Worm (Caenorhabditis elegans) whole organism, young adult: ENCODE measurements around the gene F53F8.7.
A peak's percentile ranks its signal among the peaks of the same experiment; 100 is the strongest.

Experiments used
- B0261.1 ChIP-seq: sonication (generic microtip); optimal IDR thresholded peaks from 2 replicates; lab custom pipeline; 2016; ENCODE audit warnings: mild to moderate bottlenecking, missing genetic modification characterization, moderate library complexity, missing compliant biosample characterization
- D2030.7 ChIP-seq: fragments of 200-800 bp; sonication (Bioruptor generic); IDR thresholded peaks from 2 replicates; pipeline ENCODE4 v1.3.6; 2022; ENCODE audit warnings: missing genetic modification reagents, missing genetic modification characterization, missing compliant biosample characterization
- F22D6.2 ChIP-seq: sonication (generic microtip); optimal IDR thresholded peaks from 2 replicates; lab custom pipeline; 2016; ENCODE audit warnings: mild to moderate bottlenecking, missing genetic modification characterization, missing compliant biosample characterization
- F57A8.1 ChIP-seq: fragments of 200-800 bp; sonication (Bioruptor generic); optimal IDR thresholded peaks from 2 replicates; lab custom pipeline; 2018; ENCODE audit warnings: mild to moderate bottlenecking, missing genetic modification characterization, moderate library complexity, missing compliant biosample characterization
- Y53F4B.3 ChIP-seq: fragments of 200-800 bp; sonication (Bioruptor generic); IDR thresholded peaks from 2 replicates; pipeline ENCODE4 v1.3.6; 2022; ENCODE audit warnings: missing genetic modification reagents, missing genetic modification characterization, missing compliant biosample characterization
- Y53G8AR.9 ChIP-seq: fragments of 200-800 bp; sonication (Bioruptor generic); conservative IDR thresholded peaks from 2 replicates; pipeline ENCODE4 v1.3.6; 2022; ENCODE audit warnings: missing genetic modification reagents, missing genetic modification characterization, missing compliant biosample characterization
- Y56A3A.18 ChIP-seq: fragments of 200-800 bp; sonication (Bioruptor generic); IDR thresholded peaks from 2 replicates; pipeline ENCODE4 v1.3.6; 2022; ENCODE audit warnings: missing genetic modification reagents, missing genetic modification characterization, missing compliant biosample characterization
- Y95B8A.8 ChIP-seq: fragments of 200-800 bp; sonication (Bioruptor generic); IDR thresholded peaks from 2 replicates; pipeline ENCODE4 v1.3.6; 2022; ENCODE audit warnings: missing genetic modification reagents, missing genetic modification characterization, missing compliant biosample characterization
- aptf-2 ChIP-seq: fragments of 200-800 bp; sonication (Bioruptor generic); conservative IDR thresholded peaks from 2 replicates; pipeline ENCODE4 v1.3.6; 2022; ENCODE audit warnings: missing genetic modification reagents, missing genetic modification characterization, missing compliant biosample characterization
- attf-3 ChIP-seq: fragments of 200-800 bp; sonication (Bioruptor generic); conservative IDR thresholded peaks from 2 replicates; pipeline ENCODE4 v1.3.6; 2022; ENCODE audit warnings: missing genetic modification reagents, missing genetic modification characterization, missing compliant biosample characterization
- attf-6 ChIP-seq: fragments of 200-800 bp; sonication (Bioruptor generic); IDR thresholded peaks from 2 replicates; pipeline ENCODE4 v1.3.6; 2022; ENCODE audit warnings: missing genetic modification reagents, missing genetic modification characterization, missing compliant biosample characterization
- cebp-1 ChIP-seq, 2 experiments: fragments of 200-800 bp in 1 of 2; sonication (Bioruptor generic) in 1 of 2; sonication (generic microtip) in 1 of 2; IDR thresholded peaks in 1 of 2; optimal IDR thresholded peaks in 1 of 2; 2 replicates each; pipeline versions ENCODE4 v1.3.6 to Lab custom; 2017 to 2022; ENCODE audit warnings: missing compliant biosample characterization in 2 of 2, missing genetic modification characterization in 2 of 2, mild to moderate bottlenecking in 1 of 2, missing genetic modification reagents in 1 of 2, moderate library complexity in 1 of 2
- ceh-79 ChIP-seq: sonication (generic microtip); optimal IDR thresholded peaks from 2 replicates; lab custom pipeline; 2017; ENCODE audit warnings: mild to moderate bottlenecking, missing genetic modification characterization, missing compliant biosample characterization
- efl-1 ChIP-seq: fragments of 150-350 bp; optimal IDR thresholded peaks from 2 replicates; lab custom pipeline; 2014; ENCODE audit warnings: missing biosample characterization, missing genetic modification reagents, missing genetic modification characterization
- ekl-4 ChIP-seq: fragments of 200-800 bp; sonication (Bioruptor generic); IDR thresholded peaks from 2 replicates; pipeline ENCODE4 v1.3.6; 2022; ENCODE audit warnings: missing genetic modification reagents, missing genetic modification characterization, missing compliant biosample characterization
- ets-4 ChIP-seq: fragments of 200-800 bp; sonication (Bioruptor generic); optimal IDR thresholded peaks from 2 replicates; lab custom pipeline; 2018; ENCODE audit warnings: mild to moderate bottlenecking, missing genetic modification characterization, missing compliant biosample characterization
- him-1 ChIP-seq: sonication (generic microtip); optimal IDR thresholded peaks from 2 replicates; lab custom pipeline; 2016; ENCODE audit warnings: missing genotype, missing genetic modification reagents, missing genetic modification characterization, missing compliant biosample characterization
- hmg-1.2 ChIP-seq: fragments of 200-800 bp; sonication (Bioruptor generic); IDR thresholded peaks from 2 replicates; pipeline ENCODE4 v1.3.6; 2022; ENCODE audit warnings: missing genetic modification reagents, missing genetic modification characterization, missing compliant biosample characterization
- hrde-1 ChIP-seq: sonication (generic microtip); optimal IDR thresholded peaks from 2 replicates; lab custom pipeline; 2016; ENCODE audit warnings: missing genetic modification characterization, mild to moderate bottlenecking, missing compliant biosample characterization, moderate library complexity, missing genotype, missing genetic modification reagents, borderline replicate concordance
- lin-54 ChIP-seq: fragments of 200-800 bp; sonication (Bioruptor generic); optimal IDR thresholded peaks from 2 replicates; lab custom pipeline; 2018; ENCODE audit warnings: mild to moderate bottlenecking, missing genetic modification characterization, missing compliant biosample characterization
- lsl-1 ChIP-seq: fragments of 200-800 bp; sonication (Bioruptor generic); optimal IDR thresholded peaks from 2 replicates; lab custom pipeline; 2018; ENCODE audit warnings: mild to moderate bottlenecking, missing genetic modification characterization, moderate library complexity, missing compliant biosample characterization
- lsy-27 ChIP-seq: sonication (generic microtip); optimal IDR thresholded peaks from 2 replicates; lab custom pipeline; 2017; ENCODE audit warnings: missing genetic modification characterization, mild to moderate bottlenecking, missing compliant biosample characterization, antibody characterized with exemption, missing genotype, borderline replicate concordance; ENCODE audit not compliant: insufficient read depth
- nhr-80 ChIP-seq: sonication (generic microtip); optimal IDR thresholded peaks from 2 replicates; lab custom pipeline; 2016; ENCODE audit warnings: missing genetic modification characterization, missing compliant biosample characterization
- nhr-90 ChIP-seq: sonication (generic microtip); optimal IDR thresholded peaks from 2 replicates; lab custom pipeline; 2016; ENCODE audit warnings: missing genotype, mild to moderate bottlenecking, missing genetic modification characterization, missing compliant biosample characterization
- pbrm-1 ChIP-seq: fragments of 200-800 bp; sonication (Bioruptor generic); IDR thresholded peaks from 2 replicates; pipeline ENCODE4 v1.3.6; 2022; ENCODE audit warnings: missing genetic modification reagents, missing genetic modification characterization, missing compliant biosample characterization
- sdz-38 ChIP-seq: sonication (generic microtip); optimal IDR thresholded peaks from 2 replicates; lab custom pipeline; 2016; ENCODE audit warnings: missing genotype, missing genetic modification characterization, missing compliant biosample characterization
- sea-2 ChIP-seq: fragments of 200-800 bp; sonication (Bioruptor generic); IDR thresholded peaks from 2 replicates; pipeline ENCODE4 v1.3.6; 2022; ENCODE audit warnings: missing genetic modification characterization, missing compliant biosample characterization
- snpc-1.1 ChIP-seq: sonication (generic microtip); optimal IDR thresholded peaks from 2 replicates; lab custom pipeline; 2017; ENCODE audit warnings: missing genetic modification characterization, mild to moderate bottlenecking, missing compliant biosample characterization, antibody characterized with exemption, moderate library complexity, missing genotype, missing genetic modification reagents; ENCODE audit not compliant: insufficient read depth
- snpc-1.3 ChIP-seq: sonication (generic microtip); optimal IDR thresholded peaks from 2 replicates; lab custom pipeline; 2017; ENCODE audit warnings: missing genetic modification characterization, mild to moderate bottlenecking, missing compliant biosample characterization, antibody characterized with exemption, moderate library complexity, missing genotype, missing genetic modification reagents; ENCODE audit not compliant: insufficient read depth
- snpc-3.4 ChIP-seq: sonication (generic microtip); optimal IDR thresholded peaks from 2 replicates; lab custom pipeline; 2017; ENCODE audit warnings: missing genetic modification characterization, mild to moderate bottlenecking, missing compliant biosample characterization, antibody characterized with exemption, moderate library complexity, missing genotype, missing genetic modification reagents
- snpc-4 ChIP-seq, 5 experiments: fragments of 150-350 bp in 1 of 5; sonication (generic microtip) in 4 of 5; optimal IDR thresholded peaks; 2 replicates each; lab custom pipeline; 2014 to 2018; ENCODE audit warnings: missing genetic modification characterization in 5 of 5, missing biosample characterization in 3 of 5, antibody characterized with exemption in 2 of 5, mild to moderate bottlenecking in 2 of 5, missing compliant biosample characterization in 2 of 5, missing genotype in 2 of 5, moderate library complexity in 2 of 5, missing genetic modification reagents in 1 of 5
- tbp1 ChIP-seq: fragments of 200-800 bp; sonication (Bioruptor generic); optimal IDR thresholded peaks from 2 replicates; lab custom pipeline; 2018; ENCODE audit warnings: mild to moderate bottlenecking, missing genetic modification characterization, missing compliant biosample characterization
- zim-3 ChIP-seq: sonication (generic microtip); optimal IDR thresholded peaks from 2 replicates; lab custom pipeline; 2017; ENCODE audit warnings: mild to moderate bottlenecking, missing genetic modification characterization, moderate library complexity, missing compliant biosample characterization
- ztf-26 ChIP-seq: sonication (generic microtip); optimal IDR thresholded peaks from 2 replicates; lab custom pipeline; 2017; ENCODE audit warnings: missing genetic modification characterization, missing compliant biosample characterization

F53F8.7 gene

ce11 chrV:20703998-20704572 lies 5.9 kb upstream of the F53F8.7 start, which contains the start of the genes F53F8.5 and F53F8.6 (continued):
- TF ChIP-seq Y95B8A.8 (GFP tag; lab: Robert Waterston, UW) = no peak
- no peak for TF ChIP-seq lsy-27 (tag; lab: Kevin White, UChicago)
- TF ChIP-seq nhr-80 (tag; lab: Kevin White, UChicago) = no peak
- no peak for TF ChIP-seq Y56A3A.18 (GFP tag; lab: Robert Waterston, UW)
- TF ChIP-seq ets-4 (GFP tag; lab: Kevin White, UChicago) = no peak
- TF ChIP-seq lin-54 = peak; percentile 49
- TF ChIP-seq Y53G8AR.9 = no peak
- no peak for TF ChIP-seq Y53F4B.3
- no peak for TF ChIP-seq F22D6.2 (tag; lab: Kevin White, UChicago)
- TF ChIP-seq him-1 (tag; lab: Kevin White, UChicago) = no peak
- no peak for TF ChIP-seq nhr-90 (tag; lab: Kevin White, UChicago)
- no peak for TF ChIP-seq zim-3 (tag; lab: Kevin White, UChicago)
- TF ChIP-seq efl-1 (GFP tag; lab: Kevin White, UChicago) = peak; percentile 20
- no peak for TF ChIP-seq aptf-2 (GFP tag; lab: Robert Waterston, UW)
- TF ChIP-seq sdz-38 (tag; lab: Kevin White, UChicago) = no peak
- TF ChIP-seq ztf-26 (tag; lab: Kevin White, UChicago) = no peak
- no peak for TF ChIP-seq ceh-79 (tag; lab: Kevin White, UChicago)
- TF ChIP-seq F57A8.1 (GFP tag; lab: Kevin White, UChicago) = no peak
- TF ChIP-seq hrde-1 (tag; lab: Kevin White, UChicago) = no peak
- peak; percentile 97 for TF ChIP-seq attf-3
- peak; percentile 96 for TF ChIP-seq hmg-1.2 (GFP tag; lab: Robert Waterston, UW)
- no peak for TF ChIP-seq cebp-1 (GFP tag; IDR thresholded peaks at IDR 0.05; lab: Robert Waterston, UW)
- TF ChIP-seq cebp-1 (tag; optimal IDR thresholded peaks at IDR 0.05; lab: Kevin White, UChicago) = peak; percentile 11
- TF ChIP-seq B0261.1 (tag; lab: Kevin White, UChicago) = no peak
- no peak for TF ChIP-seq sea-2 (GFP tag; lab: Robert Waterston, UW)

- TF ChIP-seq him-1 (tag; lab: Kevin White, UChicago) = peak; percentile 68
- TF ChIP-seq ekl-4 (GFP tag; lab: Robert Waterston, UW) = 0 out of 2 replicates have a peak, but pooled peaks have one; percentile 10
- TF ChIP-seq snpc-1.3 (tag; lab: Kevin White, UChicago) = peak; percentile 24
- TF ChIP-seq hmg-1.2 (GFP tag; lab: Robert Waterston, UW) = peak; percentile 86
- TF ChIP-seq snpc-4 (GFP tag; optimal IDR thresholded peaks at IDR 0.05; lab: Kevin White, UChicago) = peak; percentile 91
- peak; percentile 63 to 96 (median 92) for TF ChIP-seq snpc-4 (tag; optimal IDR thresholded peaks at IDR 0.05; lab: Kevin White, UChicago)
- peak; percentile 64 for TF ChIP-seq snpc-3.4 (tag; lab: Kevin White, UChicago)
- TF ChIP-seq attf-6 (GFP tag; lab: Robert Waterston, UW) = 0 out of 2 replicates have a peak, but pooled peaks have one; percentile 38
- TF ChIP-seq tbp1 (GFP tag; lab: Kevin White, UChicago) = peak; percentile 55
- peak; percentile 91 for TF ChIP-seq snpc-1.1 (tag; lab: Kevin White, UChicago)
- TF ChIP-seq lsl-1 (GFP tag; lab: Kevin White, UChicago) = peak; percentile 27
- TF ChIP-seq D2030.7 (GFP tag; lab: Robert Waterston, UW) = peak; percentile 71
- peak; percentile 41 for TF ChIP-seq pbrm-1 (GFP tag; lab: Robert Waterston, UW)
These were observed 671 bp upstream of the F53F8.7 start for ce11 chrV:20698837-20699236.
